Fruit fly (Drosophila melanogaster): ENCODE data around the gene CG13625.
A peak's percentile ranks its signal among the peaks of the same experiment; 100 is the strongest.

dm6 chr3R:24573094-24573732, 11.7 kb downstream of the CG13625 start:
- no peak for TF ChIP-seq kay (GFP tag; ENCODE audit: borderline replicate concordance)
- peak; percentile 98 for TF ChIP-seq tj (GFP tag; optimal IDR thresholded peaks at IDR 0.05)
- TF ChIP-seq cic (GFP tag; optimal IDR thresholded peaks at IDR 0.05) = no peak
- TF ChIP-seq CG7101 (tag; optimal IDR thresholded peaks at IDR 0.05) = no peak
- no peak for TF ChIP-seq Clk (GFP tag; optimal IDR thresholded peaks at IDR 0.05)
- no peak for TF ChIP-seq CG5204 (GFP tag; optimal IDR thresholded peaks at IDR 0.05)
